Worm (Caenorhabditis elegans): ENCODE data around the gene F16G10.10.

ce11 chrII:2374973-2375372 lies 15.8 kb downstream of the F16G10.10 start, which contains the start of gene F16G10.2:
- TF ChIP-seq elt-1 (tag; optimal IDR thresholded peaks at IDR 0.05; ENCODE audit: borderline replicate concordance, insufficient read depth) (no peak), nhr-28 (tag; optimal IDR thresholded peaks at IDR 0.05) (no peak), mep-1 (tag; optimal IDR thresholded peaks at IDR 0.05) (no peak), sptf-1 (tag; optimal IDR thresholded peaks at IDR 0.05) (no peak), nhr-237 (tag; optimal IDR thresholded peaks at IDR 0.05) (no peak), pha-4 (tag; optimal IDR thresholded peaks at IDR 0.05) (no peak)

Measured in whole organism, mixed stage, embryonic.